Worm (Caenorhabditis elegans): ENCODE data around the gene F13D12.5.

The F13D12.5 gene

DNA sequence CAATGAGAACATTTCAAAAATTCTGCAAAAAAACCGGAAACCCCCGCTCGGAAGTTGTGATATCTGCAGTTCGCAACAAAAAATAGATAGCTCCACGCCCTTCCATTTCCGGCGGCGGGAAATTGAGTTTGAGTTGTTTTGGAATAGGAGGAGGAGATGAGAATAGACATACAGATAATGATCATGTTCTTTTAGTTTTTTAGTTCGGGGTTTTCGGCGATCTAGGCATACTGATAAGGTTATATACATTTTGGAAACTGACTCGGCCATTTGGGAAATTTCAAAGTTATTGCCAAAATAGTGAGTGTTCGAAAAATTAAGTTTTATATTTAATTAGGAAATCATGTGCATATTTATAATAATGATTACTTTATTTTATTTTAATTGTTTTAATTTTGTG lies 7.2 kb downstream of the F13D12.5 start:
- TF ChIP-seq nhr-43 (tag; optimal IDR thresholded peaks at IDR 0.05; ENCODE audit: poor library complexity, severe bottlenecking) = no peak
- peak; percentile 74 for TF ChIP-seq elt-1 (tag; optimal IDR thresholded peaks at IDR 0.05)
- no peak for TF ChIP-seq ZK546.5 (tag; optimal IDR thresholded peaks at IDR 0.05)

- TF ChIP-seq egl-27 (tag; optimal IDR thresholded peaks at IDR 0.05) = no peak
- no peak for TF ChIP-seq ceh-28 (tag; optimal IDR thresholded peaks at IDR 0.05)
- TF ChIP-seq nhr-28 (tag; optimal IDR thresholded peaks at IDR 0.05) = no peak
- TF ChIP-seq hmg-11 (tag; optimal IDR thresholded peaks at IDR 0.05) = no peak
- no peak for TF ChIP-seq nhr-237 (tag; optimal IDR thresholded peaks at IDR 0.05)
- no peak for TF ChIP-seq tbx-2 (tag; optimal IDR thresholded peaks at IDR 0.05)
- no peak for TF ChIP-seq daf-12 (tag; optimal IDR thresholded peaks at IDR 0.05)
- no peak for TF ChIP-seq skn-1 (tag; optimal IDR thresholded peaks at IDR 0.05)
- no peak for TF ChIP-seq fkh-10 (GFP tag; optimal IDR thresholded peaks at IDR 0.05)
- no peak for TF ChIP-seq eor-1 (tag; optimal IDR thresholded peaks at IDR 0.05)
- TF ChIP-seq lin-15B (tag; optimal IDR thresholded peaks at IDR 0.05) = no peak
- no peak for TF ChIP-seq mdl-1 (tag; optimal IDR thresholded peaks at IDR 0.05)
- TF ChIP-seq jun-1 (tag; optimal IDR thresholded peaks at IDR 0.05) = no peak
- no peak for TF ChIP-seq nhr-11 (tag; optimal IDR thresholded peaks at IDR 0.05)
- no peak for TF ChIP-seq egl-5 (tag; optimal IDR thresholded peaks at IDR 0.05)
- no peak for TF ChIP-seq nhr-67 (tag; optimal IDR thresholded peaks at IDR 0.05)
- no peak for TF ChIP-seq snpc-4 (tag; optimal IDR thresholded peaks at IDR 0.05)
- TF ChIP-seq unc-62 (GFP tag; optimal IDR thresholded peaks at IDR 0.05) = peak; percentile 17
- TF ChIP-seq lin-39 (tag; optimal IDR thresholded peaks at IDR 0.05) = no peak
- no peak for TF ChIP-seq fkh-2 (tag; optimal IDR thresholded peaks at IDR 0.05)
- TF ChIP-seq elt-1 (tag; optimal IDR thresholded peaks at IDR 0.05) = no peak
- TF ChIP-seq ZK546.5 (tag; optimal IDR thresholded peaks at IDR 0.05) = no peak
- no peak for TF ChIP-seq ama-1 (optimal IDR thresholded peaks at IDR 0.05)
- peak; percentile 83 for TF ChIP-seq nhr-23 (tag; optimal IDR thresholded peaks at IDR 0.05)
- TF ChIP-seq nfya-1 (tag; optimal IDR thresholded peaks at IDR 0.05; ENCODE audit: insufficient read depth) = peak; percentile 36
- no peak for TF ChIP-seq R02D3.7 (tag; optimal IDR thresholded peaks at IDR 0.05)
- no peak for TF ChIP-seq nhr-76 (tag; optimal IDR thresholded peaks at IDR 0.05)
- no peak for TF ChIP-seq ceh-9 (tag; optimal IDR thresholded peaks at IDR 0.05)
- TF ChIP-seq elt-2 (tag; optimal IDR thresholded peaks at IDR 0.05) = no peak
- TF ChIP-seq pqm-1 (tag; optimal IDR thresholded peaks at IDR 0.05) = no peak
- TF ChIP-seq aly-2 (tag; optimal IDR thresholded peaks at IDR 0.05) = no peak
- TF ChIP-seq nhr-43 (tag; optimal IDR thresholded peaks at IDR 0.05; ENCODE audit: poor library complexity, severe bottlenecking) = peak; percentile 79
- TF ChIP-seq nhr-77 (tag; optimal IDR thresholded peaks at IDR 0.05) = no peak
- no peak for TF ChIP-seq zag-1 (tag; optimal IDR thresholded peaks at IDR 0.05)
- no peak for TF ChIP-seq elt-3 (tag; optimal IDR thresholded peaks at IDR 0.05)
- no peak for TF ChIP-seq lsy-12 (tag; optimal IDR thresholded peaks at IDR 0.05)
- no peak for TF ChIP-seq ceh-16 (tag; optimal IDR thresholded peaks at IDR 0.05)
- TF ChIP-seq mml-1 (tag; optimal IDR thresholded peaks at IDR 0.05) = no peak
- peak; percentile 88 for TF ChIP-seq nhr-25 (tag; optimal IDR thresholded peaks at IDR 0.05)
- TF ChIP-seq unc-39 (tag; optimal IDR thresholded peaks at IDR 0.05) = no peak
- no peak for TF ChIP-seq ceh-82 (tag; optimal IDR thresholded peaks at IDR 0.05)
- TF ChIP-seq ztf-11 (tag; optimal IDR thresholded peaks at IDR 0.05) = no peak
- TF ChIP-seq fos-1 (tag; optimal IDR thresholded peaks at IDR 0.05) = no peak
Observed at ce11 chrII:11737347-11737746, 10.7 kb downstream of the F13D12.5 start.

ce11 chrII:11739199-11739598 lies 12.6 kb downstream of the F13D12.5 start, which contains the start of gene ctsa-1.2:
Gene ctsa-1.2 (plus strand): TSS chrII:11739358.
- TF ChIP-seq lin-39 (tag; optimal IDR thresholded peaks at IDR 0.05) = no peak
- peak; percentile 94 for TF ChIP-seq elt-2 (tag; optimal IDR thresholded peaks at IDR 0.05)
- TF ChIP-seq pqm-1 (tag; optimal IDR thresholded peaks at IDR 0.05) = peak; percentile 94
